Worm (Caenorhabditis elegans): ENCODE results near the gene F59D12.2.

DNA sequence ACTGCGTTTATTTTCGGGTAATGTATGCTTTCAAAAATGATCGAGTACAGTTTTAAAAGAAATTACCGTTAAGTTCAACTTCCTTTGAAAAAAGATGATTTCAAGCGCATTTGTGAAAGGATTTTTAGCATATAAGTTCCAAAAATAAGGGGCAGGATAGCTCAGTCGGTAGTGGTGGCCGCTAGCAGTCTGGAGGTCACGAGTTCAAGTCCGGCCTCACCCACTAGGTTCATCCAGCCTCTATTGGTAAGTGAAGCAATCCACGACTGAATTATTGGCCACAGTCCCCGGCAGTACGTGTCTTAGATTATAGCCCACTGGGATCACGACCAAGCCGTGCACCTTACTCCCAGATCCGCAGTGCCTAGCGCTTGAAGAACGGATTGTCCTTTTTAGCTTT lies 41.4 kb upstream of the F59D12.2 start:
- TF ChIP-seq mdl-1 (tag; optimal IDR thresholded peaks at IDR 0.05) (no peak), lin-39 (tag; optimal IDR thresholded peaks at IDR 0.05) (no peak)

Measured in whole organism, L1 larva.